Fruit fly (Drosophila melanogaster): Measurements from ENCODE around the gene CG2924.
A peak's percentile ranks its signal among the peaks of the same experiment; 100 is the strongest.

The CG2924 gene

dm6 chrX:2269822-2270556 lies 572 bp downstream of the CG2924 start (continued):
- TF ChIP-seq CG13287 (GFP tag; IDR thresholded peaks at IDR 0.05; ENCODE audit: partially characterized antibody) (peak; percentile 22; the same call in 1 of the 2 replicates), CG10959 (GFP tag; IDR thresholded peaks at IDR 0.05) (no peak), CG32772 (GFP tag; IDR thresholded peaks at IDR 0.05) (peak; percentile 50; the same call in 1 of the 2 replicates), CG43689 (GFP tag; IDR thresholded peaks at IDR 0.05) (0 out of 2 replicates have a peak, but pooled peaks have one; percentile 14), twi (tag; optimal IDR thresholded peaks at IDR 0.05) (no peak), CG7786 (GFP tag; optimal IDR thresholded peaks at IDR 0.05) (no peak), CG1832 (GFP tag; optimal IDR thresholded peaks at IDR 0.05) (peak; percentile 50), CG18764 (GFP tag; optimal IDR thresholded peaks at IDR 0.05) (no peak), chinmo (GFP tag; IDR thresholded peaks at IDR 0.05; ENCODE audit: partially characterized antibody) (no peak), Hmr (GFP tag; optimal IDR thresholded peaks at IDR 0.05) (no peak), lmd (GFP tag; IDR thresholded peaks at IDR 0.05) (no peak), kni (GFP tag; optimal IDR thresholded peaks at IDR 0.05) (no peak), CG2129 (GFP tag; IDR thresholded peaks at IDR 0.05; ENCODE audit: partially characterized antibody) (no peak), cg (GFP tag; optimal IDR thresholded peaks at IDR 0.05) (peak; percentile 79), D (optimal IDR thresholded peaks at IDR 0.05) (no peak), D (GFP tag; optimal IDR thresholded peaks at IDR 0.05) (peak; percentile 32), lilli (GFP tag; optimal IDR thresholded peaks at IDR 0.05) (no peak), CG13424 (tag; optimal IDR thresholded peaks at IDR 0.05) (no peak), dysf (GFP tag; IDR thresholded peaks at IDR 0.05) (no peak), CG5245 (GFP tag; optimal IDR thresholded peaks at IDR 0.05) (no peak), eve (GFP tag; optimal IDR thresholded peaks at IDR 0.05) (no peak), CG15479 (GFP tag; optimal IDR thresholded peaks at IDR 0.05) (no peak), CG12744 (GFP tag; optimal IDR thresholded peaks at IDR 0.05) (no peak), nom (GFP tag; optimal IDR thresholded peaks at IDR 0.05) (peak; percentile 49), Fer2 (tag; optimal IDR thresholded peaks at IDR 0.05) (no peak), CG6654 (GFP tag; optimal IDR thresholded peaks at IDR 0.05) (no peak), cad (GFP tag; optimal IDR thresholded peaks at IDR 0.05) (no peak), Dek (tag; optimal IDR thresholded peaks at IDR 0.05) (no peak), trem (tag; optimal IDR thresholded peaks at IDR 0.05) (no peak), CG14965 (GFP tag; optimal IDR thresholded peaks at IDR 0.05; ENCODE audit: borderline replicate concordance) (no peak), CG18262 (tag; optimal IDR thresholded peaks at IDR 0.05) (no peak), MTF-1 (GFP tag; optimal IDR thresholded peaks at IDR 0.05; ENCODE audit: borderline replicate concordance) (peak; percentile 2), Pdp1 (GFP tag; optimal IDR thresholded peaks at IDR 0.05) (peak in 1 of 2 experiments; percentile 59), Elba2 (GFP tag; optimal IDR thresholded peaks at IDR 0.05) (no peak), bab2 (GFP tag; optimal IDR thresholded peaks at IDR 0.05) (no peak), CG17328 (GFP tag; IDR thresholded peaks at IDR 0.05) (no peak), lola (GFP tag; optimal IDR thresholded peaks at IDR 0.05) (peak in 1 of 3 experiments; percentile 9), slbo (GFP tag; IDR thresholded peaks at IDR 0.05) (no peak), Bgb (GFP tag; IDR thresholded peaks at IDR 0.05; ENCODE audit: partially characterized antibody) (peak; percentile 15; the same call in 1 of the 2 replicates), chm (GFP tag; IDR thresholded peaks at IDR 0.05) (no peak), wek (GFP tag; optimal IDR thresholded peaks at IDR 0.05) (no peak), CG10565 (GFP tag; optimal IDR thresholded peaks at IDR 0.05) (no peak), tap (tag; optimal IDR thresholded peaks at IDR 0.05) (no peak), GATAe (GFP tag; conservative IDR thresholded peaks at IDR 0.05) (no peak), Hand (GFP tag; optimal IDR thresholded peaks at IDR 0.05) (peak; percentile 11), CG11085 (GFP tag; IDR thresholded peaks at IDR 0.05) (no peak), CrebB (tag; optimal IDR thresholded peaks at IDR 0.05) (no peak), Dref (GFP tag; IDR thresholded peaks at IDR 0.05) (peak; percentile 57), Gsc (GFP tag; IDR thresholded peaks at IDR 0.05) (no peak)

All from whole organism, embryonic.